Worm (Caenorhabditis elegans): ENCODE data around the gene F13A7.1.

Gene F13A7.1

DNA sequence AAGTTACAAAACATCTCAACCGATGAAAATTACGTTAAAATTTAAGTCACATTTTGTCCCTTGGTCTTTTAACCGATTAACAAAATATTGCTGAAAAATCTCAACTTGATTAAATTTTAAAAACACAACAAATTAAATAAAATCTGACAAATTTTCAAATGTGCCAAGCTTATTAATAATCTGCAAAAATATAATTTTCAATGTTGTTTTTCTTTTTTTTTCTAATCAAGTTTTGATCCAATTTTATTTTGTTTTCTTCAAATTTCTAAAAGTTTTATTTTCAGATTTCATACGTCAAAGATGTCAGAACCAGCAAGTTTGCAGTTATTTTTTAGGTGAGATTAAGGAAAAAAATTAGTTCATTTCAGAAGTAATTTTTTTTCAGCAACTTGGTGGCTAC, 41.4 kb downstream of the F13A7.1 start, which contains the start of gene srw-87:
Gene srw-87, plus strand, starts transcription at position 301 of the 400 bp plus-strand sequence.
- TF ChIP-seq nhr-28 (tag; optimal IDR thresholded peaks at IDR 0.05) (no peak), ceh-28 (tag; optimal IDR thresholded peaks at IDR 0.05) (no peak), mdl-1 (tag; optimal IDR thresholded peaks at IDR 0.05) (no peak), nhr-77 (tag; optimal IDR thresholded peaks at IDR 0.05) (no peak), ceh-9 (tag; optimal IDR thresholded peaks at IDR 0.05) (no peak), ama-1 (optimal IDR thresholded peaks at IDR 0.05) (no peak)

DNA sequence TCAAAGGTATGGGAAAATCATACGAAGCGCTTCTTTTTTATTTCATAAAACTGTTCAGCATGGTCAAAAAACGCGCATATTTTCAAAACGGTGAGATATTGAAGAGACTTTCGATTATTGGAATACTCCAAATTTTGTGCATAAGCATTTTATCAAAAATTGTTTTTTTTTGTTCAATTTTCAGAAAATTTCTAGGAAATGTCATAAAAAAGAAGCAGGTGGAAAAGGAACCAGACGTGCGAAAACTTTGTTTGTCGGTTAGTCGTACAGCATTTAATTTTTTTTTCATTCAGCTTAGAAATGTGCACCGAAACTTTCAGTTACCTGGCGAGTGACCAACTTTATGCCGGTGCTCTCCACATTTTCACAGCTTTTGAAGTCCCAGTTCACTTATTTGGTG, 44.3 kb downstream of the F13A7.1 start, which contains the start of gene srh-167:
Gene srh-167, plus strand, starts transcription at position 301 of the 400 bp plus-strand sequence.
- no peak for TF ChIP-seq egl-5 (tag; optimal IDR thresholded peaks at IDR 0.05)

DNA sequence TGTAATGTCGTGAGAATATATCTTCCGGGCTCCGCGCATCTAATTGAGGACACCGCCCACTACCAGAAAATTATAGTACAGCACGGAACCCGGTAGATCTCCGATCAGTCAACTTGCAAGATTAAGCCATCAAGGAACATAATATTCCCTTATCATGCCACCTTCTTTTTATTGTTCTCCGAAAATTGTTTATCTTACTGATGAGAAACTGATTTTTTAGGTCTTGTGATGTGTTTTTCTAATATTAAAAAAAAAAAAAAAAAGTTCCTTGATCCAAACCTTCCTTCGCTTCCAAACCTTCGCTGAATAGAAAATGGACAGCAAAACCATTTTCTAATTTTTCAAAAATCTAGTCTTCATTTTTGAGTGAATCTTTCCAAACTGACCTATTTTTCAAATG, 48.9 kb downstream of the F13A7.1 start, which contains the start of gene F57G8.7:
Gene F57G8.7, plus strand, starts transcription at position 301 of the 400 bp plus-strand sequence.
- no peak for TF ChIP-seq unc-62 (GFP tag; optimal IDR thresholded peaks at IDR 0.05)
